Fruit fly (Drosophila melanogaster): ENCODE data around the gene CG3552.
A peak's percentile ranks its signal among the peaks of the same experiment; 100 is the strongest.

Gene CG3552

DNA sequence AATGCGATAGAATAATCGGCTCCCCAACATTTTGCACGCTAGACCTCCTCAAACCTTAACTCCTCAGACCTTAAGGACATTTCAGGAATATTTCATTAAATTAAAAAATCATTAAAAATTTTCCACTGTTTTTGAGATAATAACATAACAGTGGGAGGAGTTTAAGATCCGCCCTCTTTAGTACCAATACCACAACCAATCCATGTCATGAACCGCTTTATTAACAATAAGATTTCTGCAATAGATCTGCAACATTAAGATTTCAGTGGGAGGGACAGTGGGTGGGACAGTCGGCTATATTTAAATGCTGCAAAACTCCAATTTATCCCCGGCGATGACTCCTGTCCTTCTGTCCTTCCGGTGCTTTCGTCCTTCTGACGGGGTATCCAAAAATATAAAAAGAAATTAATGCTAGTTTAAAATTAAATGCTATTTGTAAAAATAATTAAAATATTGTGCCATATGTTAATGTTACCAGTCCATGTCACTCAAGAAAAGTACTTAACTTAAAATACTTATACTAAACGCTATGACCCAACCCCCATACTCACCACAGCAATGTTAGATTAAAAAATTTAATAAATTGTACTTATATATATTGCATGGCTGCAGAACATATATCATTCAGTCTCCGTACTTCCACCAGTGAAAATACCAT, 13.4 kb upstream of the CG3552 start, which contains the start of gene Srg3 (continued):
- TF ChIP-seq Trl (optimal IDR thresholded peaks at IDR 0.05), result no peak
- no peak for TF ChIP-seq Trl (GFP tag; optimal IDR thresholded peaks at IDR 0.05)
- 0 out of 2 replicates have a peak, but pooled peaks have one; percentile 12 for TF ChIP-seq Oaz (GFP tag; IDR thresholded peaks at IDR 0.05)
- no peak for TF ChIP-seq CG31388 (GFP tag; optimal IDR thresholded peaks at IDR 0.05)
- no peak for TF ChIP-seq Rx (GFP tag; IDR thresholded peaks at IDR 0.05)
- TF ChIP-seq pita (GFP tag; optimal IDR thresholded peaks at IDR 0.05), result peak; percentile 20
- TF ChIP-seq CG18011 (GFP tag; optimal IDR thresholded peaks at IDR 0.05), result peak; percentile 13
- no peak for TF ChIP-seq BEAF-32 (GFP tag; optimal IDR thresholded peaks at IDR 0.05)
- TF ChIP-seq CG14860 (GFP tag; IDR thresholded peaks at IDR 0.05; ENCODE audit: partially characterized antibody), result no peak
- peak; percentile 11; the same call in 1 of the 2 replicates for TF ChIP-seq esg (GFP tag; conservative IDR thresholded peaks at IDR 0.05)
- TF ChIP-seq Ada2b (GFP tag; IDR thresholded peaks at IDR 0.05), result no peak
- TF ChIP-seq CG7987 (GFP tag; optimal IDR thresholded peaks at IDR 0.05), result no peak
- TF ChIP-seq Hr51 (GFP tag; optimal IDR thresholded peaks at IDR 0.05), result no peak
- no peak for TF ChIP-seq wdn (GFP tag; IDR thresholded peaks at IDR 0.05)
- TF ChIP-seq CG15514 (GFP tag; optimal IDR thresholded peaks at IDR 0.05), result no peak
- no peak for TF ChIP-seq Doc3 (GFP tag; IDR thresholded peaks at IDR 0.05; ENCODE audit: partially characterized antibody)
- TF ChIP-seq jumu (GFP tag; optimal IDR thresholded peaks at IDR 0.05), result no peak
- peak; percentile 43 for TF ChIP-seq Med (GFP tag)
- no peak for TF ChIP-seq CG7556 (GFP tag; optimal IDR thresholded peaks at IDR 0.05)
- 0 out of 2 replicates have a peak, but pooled peaks have one; percentile 4 for TF ChIP-seq Rfx (GFP tag; IDR thresholded peaks at IDR 0.05)
- TF ChIP-seq CTCF (GFP tag; optimal IDR thresholded peaks at IDR 0.05), result peak; percentile 1
- TF ChIP-seq Dref (GFP tag; IDR thresholded peaks at IDR 0.05), result no peak
- TF ChIP-seq CG9932 (GFP tag; IDR thresholded peaks at IDR 0.05), result peak; percentile 47
- no peak for TF ChIP-seq grn (GFP tag; optimal IDR thresholded peaks at IDR 0.05)
- TF ChIP-seq Drgx (GFP tag; IDR thresholded peaks at IDR 0.05), result no peak
- 0 out of 2 replicates have a peak, but pooled peaks have one; percentile 6 for TF ChIP-seq CG14014 (GFP tag; IDR thresholded peaks at IDR 0.05)
- no peak for TF ChIP-seq CG6272 (GFP tag; IDR thresholded peaks at IDR 0.05)
- no peak for TF ChIP-seq Asciz (GFP tag; optimal IDR thresholded peaks at IDR 0.05)
- TF ChIP-seq sens (GFP tag), result no peak
- no peak for TF ChIP-seq Atf6 (GFP tag; IDR thresholded peaks at IDR 0.05)
- no peak for TF ChIP-seq pzg (GFP tag; optimal IDR thresholded peaks at IDR 0.05)
- TF ChIP-seq Neu2 (GFP tag; optimal IDR thresholded peaks at IDR 0.05; ENCODE audit: borderline replicate concordance), result no peak
- no peak for TF ChIP-seq ind (GFP tag; optimal IDR thresholded peaks at IDR 0.05)
- peak; percentile 7 for TF ChIP-seq row (GFP tag; IDR thresholded peaks at IDR 0.05)
- TF ChIP-seq CG6689 (GFP tag; IDR thresholded peaks at IDR 0.05), result no peak
- TF ChIP-seq CG15269 (tag; optimal IDR thresholded peaks at IDR 0.05), result no peak
- TF ChIP-seq CG8359 (GFP tag; optimal IDR thresholded peaks at IDR 0.05; ENCODE audit: borderline replicate concordance), result no peak
- no peak for TF ChIP-seq ase (GFP tag; IDR thresholded peaks at IDR 0.05)
- no peak for TF ChIP-seq az2 (GFP tag; optimal IDR thresholded peaks at IDR 0.05)
- no peak for TF ChIP-seq CG4617 (GFP tag; optimal IDR thresholded peaks at IDR 0.05; ENCODE audit: borderline replicate concordance)
- TF ChIP-seq CG10274 (GFP tag; optimal IDR thresholded peaks at IDR 0.05), result no peak
- TF ChIP-seq tgo (GFP tag; IDR thresholded peaks at IDR 0.05), result no peak
- TF ChIP-seq repo (GFP tag; optimal IDR thresholded peaks at IDR 0.05), result no peak
- TF ChIP-seq Lhr (GFP tag; optimal IDR thresholded peaks at IDR 0.05), result no peak
- peak; percentile 53 for TF ChIP-seq hkb (optimal IDR thresholded peaks at IDR 0.05)
- 0 out of 2 replicates have a peak, but pooled peaks have one; percentile 6 for TF ChIP-seq hkb (GFP tag; IDR thresholded peaks at IDR 0.05)
- TF ChIP-seq D19B (GFP tag; optimal IDR thresholded peaks at IDR 0.05), result no peak
- no peak for TF ChIP-seq Eip74EF (GFP tag; optimal IDR thresholded peaks at IDR 0.05)
- no peak for TF ChIP-seq gcm (GFP tag; optimal IDR thresholded peaks at IDR 0.05)
- no peak for TF ChIP-seq CG1647 (GFP tag; optimal IDR thresholded peaks at IDR 0.05)
- no peak for TF ChIP-seq CG10321 (GFP tag; IDR thresholded peaks at IDR 0.05)

All from whole organism, embryonic.